Worm (Caenorhabditis elegans): Measurements from ENCODE around the gene aldo-2.

DNA sequence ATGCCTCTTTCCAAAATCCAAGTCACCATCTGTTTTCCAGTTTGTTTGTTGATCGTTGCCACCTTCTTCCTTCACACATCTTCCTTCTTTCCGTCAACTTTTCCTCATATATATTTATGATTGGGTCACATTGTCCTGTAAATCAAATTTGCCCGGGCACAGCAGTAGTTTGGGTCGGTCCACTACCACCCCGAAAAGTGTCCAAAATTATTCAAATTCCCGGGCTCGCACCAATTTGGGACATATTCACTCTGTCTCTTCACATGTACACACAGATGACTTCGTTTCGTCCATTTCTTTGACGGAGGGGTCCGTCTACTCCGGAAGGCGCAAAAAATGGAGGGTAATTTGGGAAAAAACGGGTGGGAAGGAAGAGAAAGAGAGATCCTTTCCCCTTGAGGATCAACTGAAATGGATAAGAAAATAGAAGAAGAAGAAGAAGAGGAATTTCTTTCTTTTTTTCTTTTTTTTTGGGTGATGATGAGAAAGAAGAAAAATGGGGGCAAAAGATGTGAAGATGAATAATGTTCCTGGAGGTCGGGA is 49.5 kb downstream of the aldo-2 start:
- TF ChIP-seq ceh-82 (tag; optimal IDR thresholded peaks at IDR 0.05): no peak
- TF ChIP-seq fos-1 (tag; optimal IDR thresholded peaks at IDR 0.05): no peak
- TF ChIP-seq sea-2 (GFP tag; optimal IDR thresholded peaks at IDR 0.05): no peak
- TF ChIP-seq snpc-4 (tag; optimal IDR thresholded peaks at IDR 0.05): no peak
- no peak for TF ChIP-seq nhr-11 (tag; optimal IDR thresholded peaks at IDR 0.05)
- no peak for TF ChIP-seq ceh-28 (tag; optimal IDR thresholded peaks at IDR 0.05)
- no peak for TF ChIP-seq R02D3.7 (tag; optimal IDR thresholded peaks at IDR 0.05)
- TF ChIP-seq skn-1 (tag; optimal IDR thresholded peaks at IDR 0.05): no peak
- no peak for TF ChIP-seq unc-62 (GFP tag; optimal IDR thresholded peaks at IDR 0.05)
- TF ChIP-seq aly-2 (tag; optimal IDR thresholded peaks at IDR 0.05): no peak
- TF ChIP-seq pha-4 (tag; optimal IDR thresholded peaks at IDR 0.05): no peak
- no peak for TF ChIP-seq ama-1 (optimal IDR thresholded peaks at IDR 0.05)
- TF ChIP-seq nhr-77 (tag; optimal IDR thresholded peaks at IDR 0.05): no peak
- TF ChIP-seq pqm-1 (tag; optimal IDR thresholded peaks at IDR 0.05): no peak

Data from whole organism, L3 larva.